Worm (Caenorhabditis elegans): ENCODE data around the gene col-115.

DNA sequence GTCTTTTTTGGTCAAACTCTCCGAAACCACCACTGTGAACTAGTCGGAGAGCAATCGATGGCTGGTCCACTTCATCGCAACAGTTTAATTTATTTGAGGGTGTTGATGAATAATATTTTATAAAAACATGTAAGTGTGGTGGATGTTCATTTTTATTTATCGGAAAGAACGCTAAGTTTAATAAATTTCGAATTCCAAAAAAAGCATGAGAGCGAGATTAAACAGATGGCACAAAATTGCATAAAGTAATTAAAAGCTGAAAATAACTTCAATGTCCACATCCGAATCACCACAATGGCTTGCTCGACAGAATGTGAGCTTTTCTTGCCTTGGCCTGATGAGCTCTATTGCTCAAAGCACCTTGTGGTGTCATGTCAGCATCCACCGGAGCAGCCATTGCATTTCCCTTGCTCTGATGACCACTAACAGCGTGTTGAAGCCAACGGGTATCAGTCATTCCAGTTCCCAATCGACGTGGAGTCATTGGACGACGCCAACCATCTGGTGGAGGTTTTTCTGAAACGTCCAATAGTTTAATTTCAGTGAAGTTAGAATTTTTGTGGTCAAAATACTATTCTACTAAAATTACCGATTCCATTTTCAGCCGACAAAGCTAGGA lies 4.6 kb upstream of the col-115 start:
- TF ChIP-seq cnd-1 (tag; optimal IDR thresholded peaks at IDR 0.05) (no peak), nhr-28 (tag; optimal IDR thresholded peaks at IDR 0.05) (no peak), unc-120 (tag; optimal IDR thresholded peaks at IDR 0.05; ENCODE audit: poor library complexity, severe bottlenecking) (no peak), nhr-12 (tag; optimal IDR thresholded peaks at IDR 0.05) (no peak), drap-1 (GFP tag; optimal IDR thresholded peaks at IDR 0.05) (no peak), nhr-76 (tag; optimal IDR thresholded peaks at IDR 0.05) (no peak), unc-62 (GFP tag; optimal IDR thresholded peaks at IDR 0.05) (no peak), sptf-1 (tag; optimal IDR thresholded peaks at IDR 0.05) (no peak), ceh-83 (GFP tag; optimal IDR thresholded peaks at IDR 0.05) (no peak), elt-3 (tag; optimal IDR thresholded peaks at IDR 0.05) (no peak)
